Fruit fly (Drosophila melanogaster): ENCODE data around the gene CBP.
A peak's percentile ranks its signal among the peaks of the same experiment; 100 is the strongest.

The CBP gene

DNA sequence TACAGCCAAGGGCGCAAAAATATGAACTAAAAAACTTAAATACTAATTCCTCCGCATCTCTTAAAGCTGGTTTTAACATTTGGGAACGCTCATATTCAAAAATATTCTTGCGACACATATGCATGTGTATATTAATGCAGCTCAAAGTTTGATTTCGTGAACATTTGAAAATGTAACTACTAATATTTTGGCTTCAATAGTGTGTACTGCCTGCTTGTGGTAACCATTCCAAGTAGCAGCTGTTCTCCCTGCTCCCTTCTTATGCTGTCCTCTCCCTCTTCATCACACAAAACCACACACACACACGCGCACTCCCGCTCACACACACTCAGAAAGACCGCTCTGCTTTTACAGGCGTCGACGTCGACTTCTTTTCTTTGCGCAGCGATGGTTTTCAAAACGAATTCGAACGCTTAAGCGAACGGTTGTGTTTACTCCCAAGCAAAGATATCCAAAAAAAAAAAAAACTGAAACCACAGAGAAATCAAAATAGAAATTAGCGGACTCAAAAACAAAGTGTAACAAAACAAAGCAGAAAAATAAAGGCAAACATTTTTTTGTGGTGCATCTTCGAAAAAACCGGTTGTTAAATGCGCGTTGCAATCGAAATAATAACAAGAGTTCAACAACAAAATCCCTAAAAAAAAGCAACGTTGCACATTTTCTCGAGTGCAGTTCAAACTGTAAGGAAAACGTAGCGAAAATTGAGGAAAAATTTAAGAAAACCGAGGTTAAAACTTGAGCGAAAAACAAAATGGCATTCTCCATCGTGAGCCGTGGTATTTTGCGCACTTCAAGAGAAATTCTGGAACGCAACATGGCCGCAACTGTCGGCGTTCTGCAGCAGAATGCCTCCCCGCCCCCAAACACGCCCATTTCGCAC is at the start of gene CBP (continued):
- TF ChIP-seq Hr39 (GFP tag; optimal IDR thresholded peaks at IDR 0.05) (peak; percentile 95), salr (GFP tag; optimal IDR thresholded peaks at IDR 0.05) (peak; percentile 89 to 97), CG34406 (GFP tag; optimal IDR thresholded peaks at IDR 0.05) (peak; percentile 94), Hr38 (GFP tag; optimal IDR thresholded peaks at IDR 0.05) (peak; percentile 5), CG10631 (GFP tag; optimal IDR thresholded peaks at IDR 0.05) (peak; percentile 97), CG6163 (GFP tag; IDR thresholded peaks at IDR 0.05) (peak; percentile 97), CG4318 (GFP tag; optimal IDR thresholded peaks at IDR 0.05) (peak; percentile 89), achi (GFP tag; optimal IDR thresholded peaks at IDR 0.05) (peak; percentile 96), CG7368 (GFP tag; optimal IDR thresholded peaks at IDR 0.05) (peak; percentile 95), CG11294 (GFP tag; IDR thresholded peaks at IDR 0.05) (peak; percentile 83)

DNA sequence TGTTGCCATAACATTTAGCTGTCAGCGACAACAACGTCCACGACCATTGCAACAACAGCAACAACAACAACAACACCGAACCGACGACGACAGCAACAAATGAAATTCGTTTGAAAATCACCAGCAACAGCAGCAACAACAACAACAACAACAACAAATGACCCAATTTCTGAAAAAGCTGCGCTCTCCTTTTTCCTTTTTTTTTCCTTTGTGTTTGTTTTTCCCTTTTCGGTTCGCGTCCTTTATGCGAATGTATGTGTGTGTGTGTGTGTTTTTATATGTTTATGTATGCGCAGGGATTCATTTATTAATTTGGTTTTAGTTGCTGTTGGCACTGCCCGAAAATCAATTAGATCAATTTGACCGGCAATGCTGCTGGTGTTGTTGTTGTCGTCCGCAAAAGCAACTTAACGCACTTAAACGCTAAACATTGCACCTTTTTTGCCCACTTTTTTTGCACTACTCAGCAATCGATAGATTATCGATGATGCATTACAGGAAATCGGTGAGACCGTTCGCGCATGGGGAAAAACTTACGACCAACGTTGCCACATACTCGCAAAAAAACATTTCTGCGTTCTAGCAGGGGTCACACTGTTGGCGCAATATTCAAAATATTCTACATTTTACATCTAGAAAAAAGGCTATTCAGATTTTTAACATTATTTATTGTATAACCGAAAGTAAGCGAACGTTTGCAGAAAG is 46.2 kb upstream of the CBP start, which contains the start of gene unc-119:
Gene unc-119, minus strand, starts transcription at position 488 of the 705 bp plus-strand sequence.
- TF ChIP-seq eg (GFP tag; IDR thresholded peaks at IDR 0.05) (0 out of 3 replicates have a peak, but pooled peaks have one; percentile 20), CG6808 (GFP tag; optimal IDR thresholded peaks at IDR 0.05) (peak; percentile 79), CG15336 (GFP tag; IDR thresholded peaks at IDR 0.05) (peak; percentile 25; the same call in 1 of the 2 replicates), CG6854 (GFP tag; optimal IDR thresholded peaks at IDR 0.05) (peak; percentile 57), CG10669 (GFP tag; optimal IDR thresholded peaks at IDR 0.05) (peak; percentile 59), spab (GFP tag; optimal IDR thresholded peaks at IDR 0.05) (peak; percentile 48), achi (GFP tag; optimal IDR thresholded peaks at IDR 0.05) (peak; percentile 7), CG34406 (GFP tag; optimal IDR thresholded peaks at IDR 0.05) (peak; percentile 6), pdm3 (GFP tag; optimal IDR thresholded peaks at IDR 0.05) (peak; percentile 3), Eip75B (GFP tag; optimal IDR thresholded peaks at IDR 0.05) (peak; percentile 17), topi (GFP tag; optimal IDR thresholded peaks at IDR 0.05) (no peak), CG6163 (GFP tag; IDR thresholded peaks at IDR 0.05) (peak; percentile 7; the same call in 1 of the 3 replicates), fkh (GFP tag; optimal IDR thresholded peaks at IDR 0.05) (no peak), fd59A (GFP tag; optimal IDR thresholded peaks at IDR 0.05) (peak; percentile 29), Eip78C (GFP tag) (peak; percentile 46), dsx (GFP tag; optimal IDR thresholded peaks at IDR 0.05; ENCODE audit: poor library complexity, severe bottlenecking) (peak; percentile 48), Sox14 (GFP tag; optimal IDR thresholded peaks at IDR 0.05) (peak; percentile 1), ss (GFP tag; optimal IDR thresholded peaks at IDR 0.05) (peak; percentile 86), OdsH (GFP tag; optimal IDR thresholded peaks at IDR 0.05) (no peak), Lpt (GFP tag; optimal IDR thresholded peaks at IDR 0.05) (no peak), CG16779 (tag; optimal IDR thresholded peaks at IDR 0.05) (peak; percentile 48), CG6276 (GFP tag; optimal IDR thresholded peaks at IDR 0.05) (peak; percentile 57), Ets96B (tag; optimal IDR thresholded peaks at IDR 0.05) (peak; percentile 15), CG11902 (GFP tag; optimal IDR thresholded peaks at IDR 0.05) (no peak), CG6792 (GFP tag; optimal IDR thresholded peaks at IDR 0.05) (no peak), CG9139 (GFP tag; optimal IDR thresholded peaks at IDR 0.05) (peak; percentile 70), CG32006 (GFP tag; optimal IDR thresholded peaks at IDR 0.05) (no peak), CG10631 (GFP tag; optimal IDR thresholded peaks at IDR 0.05) (no peak), CG3032 (tag; optimal IDR thresholded peaks at IDR 0.05) (peak; percentile 28), CG1621 (tag; optimal IDR thresholded peaks at IDR 0.05) (peak; percentile 52), net (GFP tag; optimal IDR thresholded peaks at IDR 0.05) (peak; percentile 24), Sox15 (GFP tag; optimal IDR thresholded peaks at IDR 0.05) (no peak)

Data from whole organism, prepupa.